Fruit fly (Drosophila melanogaster): ENCODE measurements around the gene Alg14.

Gene Alg14

DNA sequence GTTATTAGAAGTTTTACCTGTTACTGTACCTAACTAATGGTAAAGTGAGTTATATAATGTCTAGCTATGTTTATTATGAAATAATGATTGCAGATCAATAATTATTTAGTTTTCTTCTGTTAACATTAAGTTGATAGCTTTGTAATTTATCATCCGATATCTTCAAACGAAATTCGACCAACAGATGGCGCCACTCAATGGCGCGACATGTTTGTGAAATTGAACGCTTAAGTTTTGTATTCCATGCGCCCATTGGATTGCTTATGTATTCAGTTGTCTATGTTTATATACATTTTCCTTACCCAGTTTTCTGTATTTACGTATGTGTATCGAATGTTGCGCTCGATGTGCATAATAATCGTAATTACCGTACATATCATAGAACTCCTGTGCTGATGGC lies 18.6 kb downstream of the Alg14 start (continued):
- TF ChIP-seq chm (GFP tag; IDR thresholded peaks at IDR 0.05) (no peak), stwl (tag; optimal IDR thresholded peaks at IDR 0.05) (peak; percentile 17), gsb (GFP tag; IDR thresholded peaks at IDR 0.05) (no peak), CG3407 (GFP tag; optimal IDR thresholded peaks at IDR 0.05) (no peak), sc (optimal IDR thresholded peaks at IDR 0.05) (no peak), sc (GFP tag; optimal IDR thresholded peaks at IDR 0.05) (no peak), dimm (GFP tag; IDR thresholded peaks at IDR 0.05) (no peak), CG2875 (GFP tag; optimal IDR thresholded peaks at IDR 0.05) (no peak), yki (optimal IDR thresholded peaks at IDR 0.05) (no peak), Sox100B (GFP tag; optimal IDR thresholded peaks at IDR 0.05) (no peak), fd3F (GFP tag; optimal IDR thresholded peaks at IDR 0.05) (no peak), Rfx (GFP tag; IDR thresholded peaks at IDR 0.05) (no peak), toy (GFP tag; IDR thresholded peaks at IDR 0.05) (no peak), CG16863 (GFP tag; optimal IDR thresholded peaks at IDR 0.05) (no peak), Mad (GFP tag; optimal IDR thresholded peaks at IDR 0.05) (no peak), nerfin-1 (tag; optimal IDR thresholded peaks at IDR 0.05) (no peak), zfh1 (GFP tag; IDR thresholded peaks at IDR 0.05) (no peak), CG1602 (GFP tag; optimal IDR thresholded peaks at IDR 0.05) (no peak), CG2199 (GFP tag; IDR thresholded peaks at IDR 0.05) (peak; percentile 34; the same call in 1 of the 3 replicates), CG14965 (GFP tag; optimal IDR thresholded peaks at IDR 0.05; ENCODE audit: borderline replicate concordance) (no peak), CG17802 (tag; optimal IDR thresholded peaks at IDR 0.05) (no peak), danr (GFP tag; IDR thresholded peaks at IDR 0.05) (no peak), CG12659 (GFP tag; optimal IDR thresholded peaks at IDR 0.05) (no peak), CG31224 (GFP tag; IDR thresholded peaks at IDR 0.05) (no peak), dmrt11E (tag; optimal IDR thresholded peaks at IDR 0.05) (no peak), E2f2 (GFP tag; IDR thresholded peaks at IDR 0.05) (peak; percentile 25; the same call in 1 of the 2 replicates), Med (GFP tag) (no peak), jumu (GFP tag; optimal IDR thresholded peaks at IDR 0.05) (no peak), klu (GFP tag; IDR thresholded peaks at IDR 0.05) (no peak), CG12391 (tag; optimal IDR thresholded peaks at IDR 0.05) (no peak), CG7987 (GFP tag; optimal IDR thresholded peaks at IDR 0.05) (no peak), zen2 (GFP tag; IDR thresholded peaks at IDR 0.05; ENCODE audit: partially characterized antibody) (no peak), GATAe (GFP tag; conservative IDR thresholded peaks at IDR 0.05) (no peak), al (GFP tag; IDR thresholded peaks at IDR 0.05) (no peak), CG7357 (GFP tag; IDR thresholded peaks at IDR 0.05) (no peak), vvl (GFP tag; IDR thresholded peaks at IDR 0.05) (peak; percentile 14; the same call in 1 of the 2 replicates), Blimp-1 (GFP tag; optimal IDR thresholded peaks at IDR 0.05) (no peak), pros (GFP tag; optimal IDR thresholded peaks at IDR 0.05) (no peak), CG11456 (GFP tag; IDR thresholded peaks at IDR 0.05) (no peak), Scr (GFP tag; IDR thresholded peaks at IDR 0.05; ENCODE audit: partially characterized antibody) (no peak), CG30403 (GFP tag; optimal IDR thresholded peaks at IDR 0.05) (no peak), jing (GFP tag; optimal IDR thresholded peaks at IDR 0.05) (no peak), run (tag; optimal IDR thresholded peaks at IDR 0.05) (no peak), Hand (GFP tag; optimal IDR thresholded peaks at IDR 0.05) (no peak), Dip2 (GFP tag; IDR thresholded peaks at IDR 0.05) (peak; percentile 82), CG14441 (GFP tag; IDR thresholded peaks at IDR 0.05) (no peak), CG12104 (GFP tag; optimal IDR thresholded peaks at IDR 0.05) (no peak), CG8924 (tag; optimal IDR thresholded peaks at IDR 0.05) (no peak), sim (GFP tag; IDR thresholded peaks at IDR 0.05) (no peak), CG10209 (GFP tag; optimal IDR thresholded peaks at IDR 0.05) (no peak), ranshi (GFP tag; IDR thresholded peaks at IDR 0.05) (no peak), kni (GFP tag; optimal IDR thresholded peaks at IDR 0.05) (peak; percentile 34), CG3995 (GFP tag; optimal IDR thresholded peaks at IDR 0.05) (no peak)
